Worm (Caenorhabditis elegans) whole organism, young adult: ENCODE results near the gene btb-8.
A peak's percentile ranks its signal among the peaks of the same experiment; 100 is the strongest.

Experiments used
- F37B4.10 ChIP-seq: fragments of 200-800 bp; sonication (Bioruptor generic); IDR thresholded peaks from 2 replicates; pipeline ENCODE4 v1.3.6; 2022; ENCODE audit warnings: missing genetic modification characterization, missing compliant biosample characterization
- K11D2.4 ChIP-seq: fragments of 200-800 bp; sonication (Bioruptor generic); IDR thresholded peaks from 2 replicates; pipeline ENCODE4 v1.3.6; 2022; ENCODE audit warnings: missing genetic modification reagents, missing genetic modification characterization, missing compliant biosample characterization
- T26A5.8 ChIP-seq: sonication (generic microtip); optimal IDR thresholded peaks from 2 replicates; lab custom pipeline; 2016; ENCODE audit warnings: missing genetic modification characterization, missing compliant biosample characterization
- Y53G8AR.9 ChIP-seq: fragments of 200-800 bp; sonication (Bioruptor generic); conservative IDR thresholded peaks from 2 replicates; pipeline ENCODE4 v1.3.6; 2022; ENCODE audit warnings: missing genetic modification reagents, missing genetic modification characterization, missing compliant biosample characterization
- Y79H2A.3 ChIP-seq: fragments of 200-800 bp; sonication (Bioruptor generic); conservative IDR thresholded peaks from 2 replicates; pipeline ENCODE4 v1.3.6; 2022; ENCODE audit warnings: missing genetic modification reagents, missing genetic modification characterization, missing compliant biosample characterization
- aptf-2 ChIP-seq: fragments of 200-800 bp; sonication (Bioruptor generic); conservative IDR thresholded peaks from 2 replicates; pipeline ENCODE4 v1.3.6; 2022; ENCODE audit warnings: missing genetic modification reagents, missing genetic modification characterization, missing compliant biosample characterization
- aptf-3 ChIP-seq: fragments of 200-800 bp; sonication (Bioruptor generic); IDR thresholded peaks from 2 replicates; pipeline ENCODE4 v1.3.6; 2022; ENCODE audit warnings: missing genetic modification characterization, missing compliant biosample characterization
- ceh-40 ChIP-seq: fragments of 200-800 bp; sonication (Bioruptor generic); IDR thresholded peaks from 2 replicates; pipeline ENCODE4 v1.3.6; 2022; ENCODE audit warnings: missing genetic modification characterization, missing compliant biosample characterization
- ceh-58 ChIP-seq: fragments of 200-800 bp; sonication (Bioruptor generic); IDR thresholded peaks from 2 replicates; pipeline ENCODE4 v1.3.6; 2022; ENCODE audit warnings: missing genetic modification characterization, missing compliant biosample characterization
- ceh-91 ChIP-seq: fragments of 200-800 bp; sonication (Bioruptor generic); IDR thresholded peaks from 2 replicates; pipeline ENCODE4 v1.3.6; 2022; ENCODE audit warnings: missing genetic modification reagents, missing genetic modification characterization, missing compliant biosample characterization
- dox-1 ChIP-seq: fragments of 200-800 bp; sonication (Bioruptor generic); IDR thresholded peaks from 2 replicates; pipeline ENCODE4 v1.3.6; 2022; ENCODE audit warnings: missing genetic modification reagents, missing genetic modification characterization, missing compliant biosample characterization
- dpff-1 ChIP-seq: sonication (generic microtip); optimal IDR thresholded peaks from 2 replicates; lab custom pipeline; 2017; ENCODE audit warnings: mild to moderate bottlenecking, missing genetic modification characterization, missing compliant biosample characterization
- dpl-1 ChIP-seq: fragments of 150-350 bp; optimal IDR thresholded peaks from 2 replicates; lab custom pipeline; 2014; ENCODE audit warnings: missing biosample characterization, missing genetic modification reagents, missing genetic modification characterization
- fkh-3 ChIP-seq: sonication (generic microtip); optimal IDR thresholded peaks from 2 replicates; lab custom pipeline; 2016; ENCODE audit warnings: mild to moderate bottlenecking, missing genetic modification characterization, missing compliant biosample characterization
- gei-17 ChIP-seq: fragments of 200-800 bp; sonication (Bioruptor generic); optimal IDR thresholded peaks from 2 replicates; lab custom pipeline; 2018; ENCODE audit warnings: mild to moderate bottlenecking, missing genetic modification characterization, missing compliant biosample characterization
- hmg-1.2 ChIP-seq: fragments of 200-800 bp; sonication (Bioruptor generic); IDR thresholded peaks from 2 replicates; pipeline ENCODE4 v1.3.6; 2022; ENCODE audit warnings: missing genetic modification reagents, missing genetic modification characterization, missing compliant biosample characterization
- hsf-1 ChIP-seq: fragments of 200-800 bp; sonication (Bioruptor generic); IDR thresholded peaks from 2 replicates; pipeline ENCODE4 v1.3.6; 2022; ENCODE audit warnings: missing genetic modification reagents, missing genetic modification characterization, missing compliant biosample characterization
- let-526 ChIP-seq: fragments of 200-800 bp; sonication (Bioruptor generic); IDR thresholded peaks from 2 replicates; pipeline ENCODE4 v1.3.6; 2022; ENCODE audit warnings: missing genetic modification reagents, missing genetic modification characterization, missing compliant biosample characterization
- lin-26 ChIP-seq: fragments of 200-800 bp; sonication (Bioruptor generic); IDR thresholded peaks from 2 replicates; pipeline ENCODE4 v1.3.6; 2022; ENCODE audit warnings: missing genetic modification reagents, missing genetic modification characterization, missing compliant biosample characterization
- lin-40 ChIP-seq: sonication (generic microtip); optimal IDR thresholded peaks from 2 replicates; lab custom pipeline; 2016; ENCODE audit warnings: missing genetic modification characterization, mild to moderate bottlenecking, missing compliant biosample characterization, missing genotype, missing genetic modification reagents
- lir-1 ChIP-seq: fragments of 200-800 bp; sonication (Bioruptor generic); conservative IDR thresholded peaks from 2 replicates; pipeline ENCODE4 v1.3.6; 2022; ENCODE audit warnings: missing genetic modification reagents, missing genetic modification characterization, missing compliant biosample characterization
- madf-8 ChIP-seq: fragments of 200-800 bp; sonication (Bioruptor generic); conservative IDR thresholded peaks from 2 replicates; pipeline ENCODE4 v1.3.6; 2022; ENCODE audit warnings: missing genetic modification reagents, missing genetic modification characterization, missing compliant biosample characterization
- mxl-1 ChIP-seq: sonication (generic microtip); optimal IDR thresholded peaks from 2 replicates; lab custom pipeline; 2016; ENCODE audit warnings: missing genetic modification characterization, missing compliant biosample characterization
- nhr-27 ChIP-seq: fragments of 200-800 bp; sonication (Bioruptor generic); optimal IDR thresholded peaks from 2 replicates; lab custom pipeline; 2018; ENCODE audit warnings: mild to moderate bottlenecking, missing genetic modification characterization, moderate library complexity, missing compliant biosample characterization
- pbrm-1 ChIP-seq: fragments of 200-800 bp; sonication (Bioruptor generic); IDR thresholded peaks from 2 replicates; pipeline ENCODE4 v1.3.6; 2022; ENCODE audit warnings: missing genetic modification reagents, missing genetic modification characterization, missing compliant biosample characterization
- rcor-1 ChIP-seq: fragments of 200-800 bp; sonication (Bioruptor generic); IDR thresholded peaks from 2 replicates; pipeline ENCODE4 v1.3.6; 2022; ENCODE audit warnings: missing genetic modification reagents, missing genetic modification characterization, missing compliant biosample characterization
- rpc-1 ChIP-seq, 2 experiments: fragments of 150-350 bp in 1 of 2; sonication (generic microtip) in 1 of 2; optimal IDR thresholded peaks; 2 replicates each; lab custom pipeline; 2014 to 2018; ENCODE audit warnings: missing biosample characterization in 1 of 2, missing genetic modification characterization in 1 of 2, missing genetic modification reagents in 1 of 2, missing genotype in 1 of 2
- sdz-38 ChIP-seq: sonication (generic microtip); optimal IDR thresholded peaks from 2 replicates; lab custom pipeline; 2016; ENCODE audit warnings: missing genotype, missing genetic modification characterization, missing compliant biosample characterization
- snpc-1.3 ChIP-seq: sonication (generic microtip); optimal IDR thresholded peaks from 2 replicates; lab custom pipeline; 2017; ENCODE audit warnings: missing genetic modification characterization, mild to moderate bottlenecking, missing compliant biosample characterization, antibody characterized with exemption, moderate library complexity, missing genotype, missing genetic modification reagents; ENCODE audit not compliant: insufficient read depth
- snpc-4 ChIP-seq, 5 experiments: fragments of 150-350 bp in 1 of 5; sonication (generic microtip) in 4 of 5; optimal IDR thresholded peaks; 2 replicates each; lab custom pipeline; 2014 to 2018; ENCODE audit warnings: missing genetic modification characterization in 5 of 5, missing biosample characterization in 3 of 5, antibody characterized with exemption in 2 of 5, mild to moderate bottlenecking in 2 of 5, missing compliant biosample characterization in 2 of 5, missing genotype in 2 of 5, moderate library complexity in 2 of 5, missing genetic modification reagents in 1 of 5
- tlf-1 ChIP-seq: fragments of 200-800 bp; sonication (Bioruptor generic); optimal IDR thresholded peaks from 2 replicates; lab custom pipeline; 2018; ENCODE audit warnings: mild to moderate bottlenecking, missing genetic modification characterization, missing compliant biosample characterization
- xnd-1 ChIP-seq: sonication (generic microtip); optimal IDR thresholded peaks from 2 replicates; lab custom pipeline; 2016; ENCODE audit warnings: missing genotype, missing genetic modification reagents, missing genetic modification characterization, missing compliant biosample characterization
- zfh-2 ChIP-seq: fragments of 200-800 bp; sonication (Bioruptor generic); conservative IDR thresholded peaks from 2 replicates; pipeline ENCODE4 v1.3.6; 2022; ENCODE audit warnings: missing genetic modification reagents, missing genetic modification characterization, missing compliant biosample characterization
- ztf-28 ChIP-seq: fragments of 200-800 bp; sonication (Bioruptor generic); IDR thresholded peaks from 2 replicates; pipeline ENCODE4 v1.3.6; 2022; ENCODE audit warnings: missing genetic modification reagents, missing genetic modification characterization, missing compliant biosample characterization
- ztf-6 ChIP-seq: fragments of 200-800 bp; sonication (Bioruptor generic); IDR thresholded peaks from 2 replicates; pipeline ENCODE4 v1.3.6; 2022; ENCODE audit warnings: missing genetic modification reagents, missing genetic modification characterization, missing compliant biosample characterization

The btb-8 gene

DNA sequence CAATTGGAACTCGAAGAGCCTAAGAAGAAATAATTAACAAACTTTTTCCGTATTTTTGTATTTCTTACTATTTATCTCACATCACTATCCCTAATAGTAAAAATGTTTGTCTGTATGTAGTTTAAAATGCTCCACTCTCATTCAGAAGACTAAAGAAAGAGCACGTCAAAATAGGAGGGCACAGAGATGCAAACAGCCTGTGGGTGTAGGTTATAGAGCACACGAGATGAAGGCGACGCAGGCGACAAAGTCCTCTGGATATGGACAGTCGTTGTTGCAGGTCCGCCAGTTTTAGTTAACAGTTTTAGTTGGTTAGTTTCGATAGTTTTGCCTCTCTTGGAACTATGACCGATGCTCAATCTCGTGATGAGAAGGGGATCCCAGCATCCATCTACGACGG is 9.4 kb downstream of the btb-8 start, which contains the start of gene ceh-82 (continued):
- TF ChIP-seq gei-17, result no peak

DNA sequence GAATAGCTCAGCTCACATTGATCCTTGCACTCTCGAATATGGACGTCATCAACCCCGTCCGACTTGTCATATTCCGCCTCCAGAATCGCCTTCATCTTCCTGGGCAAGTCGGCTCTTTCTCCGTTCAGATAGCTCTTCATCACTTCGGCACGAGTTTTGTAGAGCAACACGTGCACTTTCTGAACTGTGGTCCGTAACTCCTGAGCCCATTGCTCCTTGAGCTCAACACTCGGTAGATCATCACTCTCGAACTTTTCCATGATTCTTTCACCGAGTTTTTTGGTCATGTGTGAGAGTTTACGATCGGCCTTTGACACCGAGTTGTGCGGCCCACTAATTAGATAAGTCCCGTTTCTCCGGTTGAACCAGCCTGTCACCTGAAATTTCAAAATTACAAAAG is 12.6 kb downstream of the btb-8 start:
- TF ChIP-seq zfh-2 (no peak), dpl-1 (GFP tag; lab: Kevin White, UChicago) (no peak), F37B4.10 (GFP tag; lab: Robert Waterston, UW) (no peak), let-526 (GFP tag; lab: Robert Waterston, UW) (no peak), T26A5.8 (tag; lab: Kevin White, UChicago) (no peak), K11D2.4 (GFP tag; lab: Robert Waterston, UW) (no peak), lir-1 (GFP tag; lab: Robert Waterston, UW) (no peak), fkh-3 (no peak), Y53G8AR.9 (GFP tag; lab: Robert Waterston, UW) (no peak), madf-8 (GFP tag; lab: Robert Waterston, UW) (no peak), ceh-40 (GFP tag; lab: Robert Waterston, UW) (no peak), mxl-1 (tag; lab: Kevin White, UChicago) (no peak)

DNA sequence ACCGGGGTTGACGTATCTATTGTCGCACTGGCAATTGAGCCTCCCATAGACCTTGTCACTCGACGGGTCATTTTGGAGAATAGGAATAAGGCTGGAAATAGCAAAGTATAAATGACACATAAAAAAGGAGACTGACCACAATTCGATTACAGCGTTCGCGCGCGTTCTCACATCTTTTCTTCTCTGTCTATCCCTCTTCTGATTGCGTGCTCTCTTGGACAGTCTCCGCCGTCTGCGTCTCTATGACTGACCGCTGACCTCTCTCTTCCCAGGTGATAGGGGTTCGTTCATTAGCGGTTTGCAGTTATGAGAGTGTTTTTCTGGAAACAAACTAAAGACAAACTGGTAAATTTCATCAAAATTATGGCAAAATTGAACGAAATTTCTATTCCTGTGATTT is 13.8 kb downstream of the btb-8 start, which contains the start of gene ceh-83:
TSS of gene ceh-83 (minus strand) at position 181 of the 400 bp plus-strand sequence.
- TF ChIP-seq sdz-38 (no peak), dpff-1 (tag; lab: Kevin White, UChicago) (no peak), ztf-28 (GFP tag; lab: Robert Waterston, UW) (no peak), ztf-6 (GFP tag; lab: Robert Waterston, UW) (no peak), ceh-58 (GFP tag; lab: Robert Waterston, UW) (no peak), lin-40 (no peak), gei-17 (no peak), rpc-1 (optimal IDR thresholded peaks at IDR 0.05; lab: Kevin White, UChicago) (no peak), rpc-1 (tag; optimal IDR thresholded peaks at IDR 0.05; lab: Kevin White, UChicago) (no peak), aptf-3 (GFP tag; lab: Robert Waterston, UW) (no peak), F37B4.10 (GFP tag; lab: Robert Waterston, UW) (no peak), pbrm-1 (0 out of 2 replicates have a peak, but pooled peaks have one; percentile 25), rcor-1 (no peak), dox-1 (GFP tag; lab: Robert Waterston, UW) (no peak), nhr-27 (no peak), lin-26 (GFP tag; lab: Robert Waterston, UW) (no peak), aptf-2 (GFP tag; lab: Robert Waterston, UW) (0 out of 2 replicates have a peak, but pooled peaks have one; percentile 52), xnd-1 (no peak), snpc-4 (GFP tag; optimal IDR thresholded peaks at IDR 0.05; lab: Kevin White, UChicago) (no peak), snpc-4 (tag; optimal IDR thresholded peaks at IDR 0.05; lab: Kevin White, UChicago) (no peak), snpc-1.3 (no peak), hmg-1.2 (GFP tag; lab: Robert Waterston, UW) (peak; percentile 92), hsf-1 (GFP tag; lab: Robert Waterston, UW) (no peak), let-526 (GFP tag; lab: Robert Waterston, UW) (no peak), Y79H2A.3 (GFP tag; lab: Robert Waterston, UW) (no peak), tlf-1 (GFP tag; lab: Kevin White, UChicago) (no peak), ceh-91 (GFP tag; lab: Robert Waterston, UW) (no peak)
